Fruit fly (Drosophila melanogaster): ENCODE measurements around the gene Ca-alpha1T.

The Ca-alpha1T gene

DNA sequence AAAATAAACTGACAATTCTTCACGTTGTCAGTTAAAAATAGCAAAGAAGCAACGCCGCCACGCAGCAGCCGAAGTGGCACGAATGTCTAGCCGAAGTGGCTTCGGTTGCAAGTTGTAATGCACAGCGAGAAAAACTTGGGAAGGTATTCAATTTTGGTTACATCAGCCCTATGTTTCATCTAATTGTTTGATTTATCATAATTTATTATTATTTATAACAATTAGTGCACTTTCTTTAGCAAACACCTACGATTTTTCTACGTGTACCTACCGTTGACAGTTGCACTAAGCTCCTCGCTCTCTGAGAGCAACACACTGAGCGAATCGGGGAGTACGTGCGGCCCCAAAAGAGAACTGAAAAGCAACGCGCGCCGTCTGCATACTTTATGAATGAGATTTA is 117.4 kb downstream of the Ca-alpha1T start, which contains the start of gene Tsp5D (continued):
- TF ChIP-seq fru (optimal IDR thresholded peaks at IDR 0.05), result no peak
- peak; percentile 93 for TF ChIP-seq CG17361 (GFP tag; IDR thresholded peaks at IDR 0.05)
- peak; percentile 89 for TF ChIP-seq CG1233 (GFP tag; optimal IDR thresholded peaks at IDR 0.05)
- TF ChIP-seq CG7963 (GFP tag; IDR thresholded peaks at IDR 0.05; ENCODE audit: partially characterized antibody), result no peak
- peak; percentile 83 for TF ChIP-seq scrt (GFP tag; optimal IDR thresholded peaks at IDR 0.05)
- peak; percentile 37 for TF ChIP-seq Mad (GFP tag; optimal IDR thresholded peaks at IDR 0.05)
- TF ChIP-seq CG11085 (GFP tag; IDR thresholded peaks at IDR 0.05), result peak; percentile 74
- peak; percentile 82 for TF ChIP-seq C15 (GFP tag; IDR thresholded peaks at IDR 0.05)
- peak; percentile 28 for TF ChIP-seq CG9797 (GFP tag; optimal IDR thresholded peaks at IDR 0.05)
- TF ChIP-seq CG4707 (GFP tag; optimal IDR thresholded peaks at IDR 0.05), result peak; percentile 75
- TF ChIP-seq PHDP (tag; optimal IDR thresholded peaks at IDR 0.05), result peak; percentile 91
- TF ChIP-seq Nf-YC (tag; optimal IDR thresholded peaks at IDR 0.05), result peak; percentile 71
- peak; percentile 91 for TF ChIP-seq sim (GFP tag; IDR thresholded peaks at IDR 0.05)
- peak; percentile 94 for TF ChIP-seq phol (tag; optimal IDR thresholded peaks at IDR 0.05)
- peak; percentile 0 to 48 for TF ChIP-seq Trl (optimal IDR thresholded peaks at IDR 0.05)
- TF ChIP-seq Trl (GFP tag; optimal IDR thresholded peaks at IDR 0.05), result peak; percentile 31
- peak; percentile 79 for TF ChIP-seq twi (tag; optimal IDR thresholded peaks at IDR 0.05)
- TF ChIP-seq en (GFP tag; optimal IDR thresholded peaks at IDR 0.05), result no peak
- TF ChIP-seq row (GFP tag; IDR thresholded peaks at IDR 0.05), result peak; percentile 95
- peak; percentile 29 to 43 for TF ChIP-seq Pdp1 (GFP tag; optimal IDR thresholded peaks at IDR 0.05)
- TF ChIP-seq D19A (tag; optimal IDR thresholded peaks at IDR 0.05), result peak; percentile 88
- TF ChIP-seq Sox100B (GFP tag; optimal IDR thresholded peaks at IDR 0.05), result peak; percentile 92
- TF ChIP-seq gcm (GFP tag; optimal IDR thresholded peaks at IDR 0.05), result peak; percentile 84
- peak; percentile 90 for TF ChIP-seq Xbp1 (GFP tag; optimal IDR thresholded peaks at IDR 0.05)
- no peak for TF ChIP-seq HLH4C (GFP tag; IDR thresholded peaks at IDR 0.05; ENCODE audit: partially characterized antibody)
- peak; percentile 83 for TF ChIP-seq CG10462 (GFP tag; optimal IDR thresholded peaks at IDR 0.05)
- no peak for TF ChIP-seq tna (GFP tag; IDR thresholded peaks at IDR 0.05; ENCODE audit: partially characterized antibody)
- TF ChIP-seq CG14710 (tag; optimal IDR thresholded peaks at IDR 0.05), result peak; percentile 86
- TF ChIP-seq ERR (GFP tag; optimal IDR thresholded peaks at IDR 0.05), result no peak
- TF ChIP-seq CG18476 (GFP tag; optimal IDR thresholded peaks at IDR 0.05), result peak; percentile 84
- TF ChIP-seq CG2889 (GFP tag; IDR thresholded peaks at IDR 0.05), result peak; percentile 74; the same call in 2 of the 3 replicates
- peak; percentile 72 for TF ChIP-seq CG13123 (GFP tag; optimal IDR thresholded peaks at IDR 0.05)
- peak; percentile 92 to 96 for TF ChIP-seq bsh (GFP tag; optimal IDR thresholded peaks at IDR 0.05)
- peak; percentile 4 for TF ChIP-seq Side (GFP tag; optimal IDR thresholded peaks at IDR 0.05)
- TF ChIP-seq CG11696 (GFP tag; IDR thresholded peaks at IDR 0.05), result peak; percentile 78
- TF ChIP-seq Lim3 (GFP tag; IDR thresholded peaks at IDR 0.05), result peak; percentile 88
- TF ChIP-seq emc (GFP tag; optimal IDR thresholded peaks at IDR 0.05), result no peak
- TF ChIP-seq Optix (GFP tag; IDR thresholded peaks at IDR 0.05), result peak; percentile 95
- TF ChIP-seq BEAF-32 (GFP tag; optimal IDR thresholded peaks at IDR 0.05), result no peak
- TF ChIP-seq CG13424 (tag; optimal IDR thresholded peaks at IDR 0.05), result peak; percentile 95
- no peak for TF ChIP-seq CG14965 (GFP tag; optimal IDR thresholded peaks at IDR 0.05; ENCODE audit: borderline replicate concordance)
- TF ChIP-seq CG15269 (tag; optimal IDR thresholded peaks at IDR 0.05), result peak; percentile 93
- peak; percentile 76 for TF ChIP-seq CrebB (tag; optimal IDR thresholded peaks at IDR 0.05)
- TF ChIP-seq Atf3 (GFP tag; optimal IDR thresholded peaks at IDR 0.05), result no peak
- TF ChIP-seq CG12155 (GFP tag; optimal IDR thresholded peaks at IDR 0.05), result peak; percentile 69
- TF ChIP-seq kay (GFP tag; optimal IDR thresholded peaks at IDR 0.05), result peak; percentile 66
- TF ChIP-seq CG6791 (GFP tag; IDR thresholded peaks at IDR 0.05; ENCODE audit: partially characterized antibody), result no peak
- TF ChIP-seq CG2202 (tag; optimal IDR thresholded peaks at IDR 0.05), result peak; percentile 78
- TF ChIP-seq CG34224 (GFP tag; IDR thresholded peaks at IDR 0.05; ENCODE audit: partially characterized antibody), result no peak
- no peak for TF ChIP-seq ham (GFP tag; IDR thresholded peaks at IDR 0.05)
- 0 out of 4 replicates have a peak, but pooled peaks have one; percentile 45 for TF ChIP-seq chinmo (GFP tag; IDR thresholded peaks at IDR 0.05; ENCODE audit: partially characterized antibody)

Data from whole organism, embryonic.